Worm (Caenorhabditis elegans): ENCODE data around the gene srh-215.

The srh-215 gene

ce11 chrV:16814541-16815207 lies 17.1 kb downstream of the srh-215 start:
- TF ChIP-seq elt-2 (tag; optimal IDR thresholded peaks at IDR 0.05): peak; percentile 36
- no peak for TF ChIP-seq unc-39 (tag; optimal IDR thresholded peaks at IDR 0.05)
- no peak for TF ChIP-seq skn-1 (tag; optimal IDR thresholded peaks at IDR 0.05)
- no peak for TF ChIP-seq fkh-10 (GFP tag; optimal IDR thresholded peaks at IDR 0.05)
- no peak for TF ChIP-seq snpc-4 (tag; optimal IDR thresholded peaks at IDR 0.05)
- TF ChIP-seq unc-62 (GFP tag; optimal IDR thresholded peaks at IDR 0.05): peak; percentile 43
- TF ChIP-seq nfya-1 (tag; optimal IDR thresholded peaks at IDR 0.05; ENCODE audit: insufficient read depth): peak; percentile 21

DNA sequence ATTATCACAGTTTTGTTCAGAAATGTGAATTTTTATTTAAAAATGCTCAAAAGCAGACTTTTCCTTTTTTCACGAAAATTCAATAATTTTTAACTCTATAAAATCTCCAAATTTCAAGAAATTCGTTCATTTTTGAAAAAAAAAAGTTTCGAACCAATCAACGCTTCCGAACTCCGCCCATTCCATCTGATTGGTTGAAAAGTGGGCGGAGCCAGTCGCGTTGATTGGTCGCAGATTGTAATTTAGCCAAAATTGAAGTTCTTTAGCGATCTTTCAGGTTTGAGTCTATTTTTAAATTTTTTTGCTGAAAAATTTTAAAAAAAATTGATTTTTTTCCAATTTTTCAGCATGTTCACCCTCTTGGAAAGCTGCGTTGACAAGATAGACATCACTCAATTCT lies 19.4 kb downstream of the srh-215 start:
- peak; percentile 99 for TF ChIP-seq nfya-1 (tag; optimal IDR thresholded peaks at IDR 0.05; ENCODE audit: insufficient read depth)
- no peak for TF ChIP-seq pqm-1 (tag; optimal IDR thresholded peaks at IDR 0.05)
- no peak for TF ChIP-seq unc-62 (GFP tag; optimal IDR thresholded peaks at IDR 0.05)
- TF ChIP-seq fos-1 (tag; optimal IDR thresholded peaks at IDR 0.05): no peak
- TF ChIP-seq egl-27 (tag; optimal IDR thresholded peaks at IDR 0.05): no peak
- TF ChIP-seq snpc-4 (tag; optimal IDR thresholded peaks at IDR 0.05): no peak
- no peak for TF ChIP-seq lin-15B (tag; optimal IDR thresholded peaks at IDR 0.05)
- TF ChIP-seq elt-3 (tag; optimal IDR thresholded peaks at IDR 0.05): no peak

DNA sequence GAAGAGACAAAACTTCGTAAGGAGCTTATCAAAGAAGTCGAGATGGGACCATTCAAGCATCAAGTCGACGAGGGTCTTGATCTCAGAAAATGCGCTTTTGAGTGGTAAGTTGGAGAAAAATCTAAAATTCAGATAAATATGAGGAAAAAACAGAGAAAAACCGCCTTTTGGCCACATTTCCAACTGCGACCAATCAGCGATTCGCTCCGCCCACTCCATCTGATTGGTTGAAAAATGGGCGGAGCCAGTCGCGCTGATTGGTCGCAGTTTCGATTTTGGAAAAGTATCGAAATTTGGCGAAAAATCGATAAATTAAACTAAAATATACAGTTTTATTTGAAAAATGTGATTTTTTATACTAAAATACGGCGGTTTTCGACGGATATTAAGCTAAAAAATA lies 20.0 kb downstream of the srh-215 start:
- TF ChIP-seq nfya-1 (tag; optimal IDR thresholded peaks at IDR 0.05; ENCODE audit: insufficient read depth) (peak; percentile 91), mdl-1 (tag; optimal IDR thresholded peaks at IDR 0.05) (no peak), zag-1 (tag; optimal IDR thresholded peaks at IDR 0.05) (no peak), fkh-10 (GFP tag; optimal IDR thresholded peaks at IDR 0.05) (no peak), nhr-76 (tag; optimal IDR thresholded peaks at IDR 0.05) (no peak), elt-2 (tag; optimal IDR thresholded peaks at IDR 0.05) (no peak), egl-27 (tag; optimal IDR thresholded peaks at IDR 0.05) (no peak), egl-5 (tag; optimal IDR thresholded peaks at IDR 0.05) (no peak), lsy-12 (tag; optimal IDR thresholded peaks at IDR 0.05) (no peak)

DNA sequence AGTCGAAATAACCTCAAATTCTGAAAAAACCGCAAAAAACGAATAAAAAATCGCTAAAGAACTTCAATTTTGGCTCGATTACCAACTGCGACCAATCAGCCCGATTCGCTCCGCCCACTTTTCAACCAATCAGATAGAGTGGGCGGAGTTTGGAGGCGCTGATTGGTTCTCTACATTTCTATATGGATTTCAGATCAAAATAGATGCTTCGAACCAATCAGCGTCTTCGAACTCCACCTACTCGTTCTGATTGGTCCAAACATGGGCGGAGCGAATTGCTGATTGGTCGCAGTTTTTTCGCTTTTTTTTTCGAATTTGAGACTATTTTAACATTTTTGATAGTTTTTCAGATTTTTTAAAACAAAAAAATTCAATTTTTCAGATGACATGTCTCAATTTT lies 23.7 kb downstream of the srh-215 start:
- TF ChIP-seq nfya-1 (tag; optimal IDR thresholded peaks at IDR 0.05; ENCODE audit: insufficient read depth) (peak; percentile 98), ceh-16 (tag; optimal IDR thresholded peaks at IDR 0.05) (no peak)

ce11 chrV:16804795-16805194 lies 27.0 kb downstream of the srh-215 start:
- TF ChIP-seq ztf-4 (tag; optimal IDR thresholded peaks at IDR 0.05): no peak
- no peak for TF ChIP-seq nhr-25 (tag; optimal IDR thresholded peaks at IDR 0.05)
- TF ChIP-seq nfya-1 (tag; optimal IDR thresholded peaks at IDR 0.05; ENCODE audit: insufficient read depth): peak; percentile 54
- TF ChIP-seq nhr-43 (tag; optimal IDR thresholded peaks at IDR 0.05; ENCODE audit: poor library complexity, severe bottlenecking): no peak

DNA sequence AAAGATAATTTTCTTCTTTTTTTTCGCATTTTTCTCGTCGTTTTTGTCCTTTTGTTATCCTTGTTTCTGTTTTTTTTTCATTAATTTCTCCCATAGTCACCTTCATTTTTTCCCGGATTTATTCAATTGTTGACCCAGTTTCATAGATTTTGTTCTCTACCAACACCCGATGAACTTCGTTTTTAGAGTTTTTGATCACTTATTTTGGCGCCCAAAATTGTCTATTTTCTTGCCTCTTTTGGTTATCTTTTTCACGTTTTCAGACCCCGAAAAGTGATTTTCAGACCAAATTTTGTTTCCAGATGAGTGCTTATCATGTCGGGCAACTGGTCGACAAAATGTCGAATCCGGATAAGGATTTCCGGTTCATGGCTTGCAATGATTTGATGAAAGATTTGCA lies 29.2 kb downstream of the srh-215 start, which contains the start of gene cand-1:
Gene cand-1, plus strand, starts transcription at position 301 of the 400 bp plus-strand sequence.
- no peak for TF ChIP-seq ama-1 (optimal IDR thresholded peaks at IDR 0.05)

ce11 chrV:16800484-16800883 lies 31.3 kb downstream of the srh-215 start:
- TF ChIP-seq ztf-4 (tag; optimal IDR thresholded peaks at IDR 0.05) (no peak), pha-4 (tag; optimal IDR thresholded peaks at IDR 0.05) (no peak), nhr-11 (tag; optimal IDR thresholded peaks at IDR 0.05) (no peak), unc-62 (GFP tag; optimal IDR thresholded peaks at IDR 0.05) (no peak), ceh-28 (tag; optimal IDR thresholded peaks at IDR 0.05) (peak; percentile 16), lin-39 (tag; optimal IDR thresholded peaks at IDR 0.05) (peak; percentile 50)

ce11 chrV:16794828-16795354 lies 36.9 kb downstream of the srh-215 start, which contains the start of the genes ctps-1 and pus-1:
Gene ctps-1 (plus strand): TSS chrV:16794878.
Gene pus-1 (minus strand): TSS chrV:16794952.
- TF ChIP-seq nhr-25 (tag; optimal IDR thresholded peaks at IDR 0.05): peak; percentile 37
- TF ChIP-seq jun-1 (tag; optimal IDR thresholded peaks at IDR 0.05): peak; percentile 30
- no peak for TF ChIP-seq nhr-12 (tag; optimal IDR thresholded peaks at IDR 0.05)
- TF ChIP-seq nhr-11 (tag; optimal IDR thresholded peaks at IDR 0.05): no peak
- TF ChIP-seq pqm-1 (tag; optimal IDR thresholded peaks at IDR 0.05): no peak
- no peak for TF ChIP-seq aly-2 (tag; optimal IDR thresholded peaks at IDR 0.05)
- TF ChIP-seq elt-3 (tag; optimal IDR thresholded peaks at IDR 0.05): no peak
- no peak for TF ChIP-seq daf-12 (tag; optimal IDR thresholded peaks at IDR 0.05)
- peak; percentile 30 for TF ChIP-seq ama-1 (optimal IDR thresholded peaks at IDR 0.05)
- TF ChIP-seq eor-1 (tag; optimal IDR thresholded peaks at IDR 0.05): no peak
- peak; percentile 80 for TF ChIP-seq pha-4 (tag; optimal IDR thresholded peaks at IDR 0.05)
- peak; percentile 15 for TF ChIP-seq lsy-12 (tag; optimal IDR thresholded peaks at IDR 0.05)
- TF ChIP-seq nfya-1 (tag; optimal IDR thresholded peaks at IDR 0.05; ENCODE audit: insufficient read depth): peak; percentile 87
- TF ChIP-seq fkh-2 (tag; optimal IDR thresholded peaks at IDR 0.05): no peak
- TF ChIP-seq snpc-4 (tag; optimal IDR thresholded peaks at IDR 0.05): peak; percentile 92
- TF ChIP-seq nhr-23 (tag; optimal IDR thresholded peaks at IDR 0.05): peak; percentile 78
- no peak for TF ChIP-seq ZK546.5 (tag; optimal IDR thresholded peaks at IDR 0.05)
- no peak for TF ChIP-seq skn-1 (tag; optimal IDR thresholded peaks at IDR 0.05)
- no peak for TF ChIP-seq sea-2 (GFP tag; optimal IDR thresholded peaks at IDR 0.05)
- TF ChIP-seq nhr-28 (tag; optimal IDR thresholded peaks at IDR 0.05): no peak
- no peak for TF ChIP-seq lin-39 (tag; optimal IDR thresholded peaks at IDR 0.05)

All from whole organism, L3 larva.